Fruit fly (Drosophila melanogaster) whole organism, embryonic: ENCODE measurements around the gene ATPsynepsilonL.

Source experiments
- Atf3 ChIP-seq: fragments of 200-800 bp; sonication (Bioruptor generic); optimal IDR thresholded peaks from 3 replicates; lab custom pipeline; 2016; ENCODE audit warnings: missing biosample characterization, missing genetic modification characterization
- Atf6 ChIP-seq: fragments of 200-800 bp; sonication (Bioruptor generic); IDR thresholded peaks from 2 replicates; pipeline ENCODE4 v1.3.6; 2022; ENCODE audit warnings: missing biosample characterization, missing genetic modification characterization
- B-H1 ChIP-seq: fragments of 200-800 bp; sonication (Bioruptor generic); IDR thresholded peaks from 3 replicates; pipeline ENCODE4 v1.3.6; 2022; ENCODE audit warnings: missing biosample characterization, missing genetic modification characterization
- BEAF-32 ChIP-seq: fragments of 200-800 bp; sonication (Bioruptor generic); optimal IDR thresholded peaks from 3 replicates; lab custom pipeline; 2017; ENCODE audit warnings: missing biosample characterization, missing genetic modification characterization, mild to moderate bottlenecking, moderate library complexity, missing genetic modification reagents
- CG10274 ChIP-seq: fragments of 200-800 bp; sonication (Bioruptor generic); optimal IDR thresholded peaks from 3 replicates; lab custom pipeline; 2017; ENCODE audit warnings: missing biosample characterization, mild to moderate bottlenecking, missing genetic modification characterization
- CG14710 ChIP-seq: fragments of 200-800 bp; sonication (Bioruptor generic); optimal IDR thresholded peaks from 3 replicates; lab custom pipeline; 2019; ENCODE audit warnings: missing biosample characterization, mild to moderate bottlenecking, missing genetic modification characterization, moderate library complexity
- CG15269 ChIP-seq: fragments of 200-800 bp; sonication (Bioruptor generic); optimal IDR thresholded peaks from 2 replicates; lab custom pipeline; 2018; ENCODE audit warnings: missing biosample characterization, mild to moderate bottlenecking, missing genetic modification characterization, moderate library complexity
- CG16779 ChIP-seq: fragments of 200-800 bp; sonication (Bioruptor generic); IDR thresholded peaks from 2 replicates; pipeline ENCODE4 v1.3.6; 2022; ENCODE audit warnings: missing biosample characterization, missing genetic modification characterization
- CG32767 ChIP-seq: fragments of 200-800 bp; sonication (Bioruptor generic); IDR thresholded peaks from 2 replicates; pipeline ENCODE4 v1.3.6; 2022; ENCODE audit warnings: missing biosample characterization, missing genetic modification characterization
- CG5180 ChIP-seq: fragments of 200-800 bp; sonication (Bioruptor generic); optimal IDR thresholded peaks from 3 replicates; lab custom pipeline; 2017; ENCODE audit warnings: missing biosample characterization, missing genetic modification characterization, mild to moderate bottlenecking, moderate library complexity, missing genetic modification reagents
- CG5245 ChIP-seq: fragments of 200-800 bp; sonication (Bioruptor generic); optimal IDR thresholded peaks from 3 replicates; lab custom pipeline; 2016; ENCODE audit warnings: missing biosample characterization, missing genetic modification characterization
- CG6813 ChIP-seq: fragments of 200-800 bp; sonication (Bioruptor generic); optimal IDR thresholded peaks from 2 replicates; lab custom pipeline; 2017; ENCODE audit warnings: missing biosample characterization, missing genetic modification characterization, mild to moderate bottlenecking, moderate library complexity, missing genetic modification reagents
- CG8290 ChIP-seq, 3 experiments: fragments of 200-800 bp; sonication (Bioruptor generic); optimal IDR thresholded peaks; 2 replicates each; lab custom pipeline; 2016 to 2019; ENCODE audit warnings: missing biosample characterization in 3 of 3, missing genetic modification characterization in 3 of 3, mild to moderate bottlenecking in 2 of 3, moderate library complexity in 1 of 3
- CG8359 ChIP-seq: fragments of 200-800 bp; sonication (Bioruptor generic); optimal IDR thresholded peaks from 2 replicates; lab custom pipeline; 2017; ENCODE audit warnings: missing biosample characterization, mild to moderate bottlenecking, missing genetic modification characterization, borderline replicate concordance
- CG9797 ChIP-seq: fragments of 200-800 bp; sonication (Bioruptor generic); optimal IDR thresholded peaks from 3 replicates; lab custom pipeline; 2018; ENCODE audit warnings: missing biosample characterization, mild to moderate bottlenecking, missing genetic modification characterization
- Doc3 ChIP-seq: fragments of 200-800 bp; sonication (Bioruptor generic); IDR thresholded peaks from 3 replicates; pipeline ENCODE4 v1.3.6; 2022; ENCODE audit warnings: missing biosample characterization, missing genetic modification characterization; ENCODE audit not compliant: partially characterized antibody
- Eip74EF ChIP-seq, 2 experiments: fragments of 200-800 bp in 1 of 2; fragments of >200 bp in 1 of 2; sonication (Bioruptor generic) in 1 of 2; optimal IDR thresholded peaks; 2 replicates each; lab custom pipeline; 2017 to 2019; ENCODE audit warnings: missing biosample characterization in 2 of 2, missing genetic modification characterization in 2 of 2, mild to moderate bottlenecking in 1 of 2, moderate library complexity in 1 of 2
- Gug ChIP-seq: fragments of 200-800 bp; sonication (Bioruptor generic); IDR thresholded peaks from 4 replicates; pipeline ENCODE4 v1.3.6; 2022; ENCODE audit warnings: missing biosample characterization, missing genetic modification characterization
- H2.0 ChIP-seq: fragments of 200-800 bp; sonication (Bioruptor generic); IDR thresholded peaks from 2 replicates; pipeline ENCODE4 v1.3.6; 2022; ENCODE audit warnings: missing biosample characterization, missing genetic modification characterization
- HLH54F ChIP-seq: fragments of 200-800 bp; sonication (Bioruptor generic); optimal IDR thresholded peaks from 3 replicates; lab custom pipeline; 2016; ENCODE audit warnings: missing biosample characterization, missing genetic modification characterization
- Hmr ChIP-seq: fragments of 200-800 bp; sonication (Bioruptor generic); optimal IDR thresholded peaks from 3 replicates; lab custom pipeline; 2017; ENCODE audit warnings: mild to moderate bottlenecking, missing biosample characterization, missing genetic modification reagents, missing genetic modification characterization
- Hr51 ChIP-seq, 2 experiments: fragments of 200-800 bp; sonication (Bioruptor generic); optimal IDR thresholded peaks; 2 replicates in 1 of 2; 3 replicates in 1 of 2; lab custom pipeline; 2016 to 2018; ENCODE audit warnings: missing biosample characterization in 2 of 2, missing genetic modification characterization in 2 of 2, mild to moderate bottlenecking in 1 of 2, moderate library complexity in 1 of 2
- MBD-R2 ChIP-seq: fragments of 200-800 bp; sonication (Bioruptor generic); IDR thresholded peaks from 2 replicates; pipeline ENCODE4 v1.3.6; 2022; ENCODE audit warnings: missing biosample characterization, missing genetic modification characterization
- Nf-YA ChIP-seq: fragments of 200-800 bp; sonication (Bioruptor generic); IDR thresholded peaks from 2 replicates; pipeline ENCODE4 v1.3.6; 2022; ENCODE audit warnings: missing biosample characterization, missing genetic modification characterization
- Nf-YB ChIP-seq: fragments of 200-800 bp; sonication (Bioruptor generic); optimal IDR thresholded peaks from 3 replicates; lab custom pipeline; 2019; ENCODE audit warnings: missing biosample characterization, mild to moderate bottlenecking, missing genetic modification characterization, moderate library complexity
- YL-1 ChIP-seq: fragments of 200-800 bp; sonication (Bioruptor generic); optimal IDR thresholded peaks from 3 replicates; lab custom pipeline; 2017; ENCODE audit warnings: missing biosample characterization, mild to moderate bottlenecking, missing genetic modification characterization
- ab ChIP-seq: fragments of 200-800 bp; sonication (Bioruptor generic); optimal IDR thresholded peaks from 2 replicates; lab custom pipeline; 2016; ENCODE audit warnings: missing biosample characterization, missing genetic modification characterization
- aop ChIP-seq: fragments of 200-800 bp; sonication (Bioruptor generic); IDR thresholded peaks from 2 replicates; pipeline ENCODE4 v1.3.6; 2022; ENCODE audit warnings: missing biosample characterization, missing genetic modification characterization
- bcd ChIP-seq: fragments of 200-800 bp; sonication (Bioruptor generic); optimal IDR thresholded peaks from 2 replicates; lab custom pipeline; 2017; ENCODE audit warnings: missing biosample characterization, mild to moderate bottlenecking, missing genetic modification characterization
- bsh ChIP-seq, 2 experiments: fragments of 200-800 bp; sonication (Bioruptor generic); optimal IDR thresholded peaks; 2 replicates each; lab custom pipeline; 2017 to 2018; ENCODE audit warnings: mild to moderate bottlenecking in 2 of 2, missing biosample characterization in 2 of 2, missing genetic modification characterization in 2 of 2, moderate library complexity in 1 of 2
- cg ChIP-seq: fragments of 200-800 bp; sonication (Bioruptor generic); optimal IDR thresholded peaks from 3 replicates; lab custom pipeline; 2019; ENCODE audit warnings: missing biosample characterization, mild to moderate bottlenecking, missing genetic modification characterization, moderate library complexity
- crc ChIP-seq: fragments of 200-800 bp; sonication (Bioruptor generic); optimal IDR thresholded peaks from 2 replicates; lab custom pipeline; 2016; ENCODE audit warnings: missing biosample characterization, missing genetic modification characterization
- exex ChIP-seq: fragments of 200-800 bp; sonication (Bioruptor generic); optimal IDR thresholded peaks from 4 replicates; lab custom pipeline; 2018; ENCODE audit warnings: missing biosample characterization, mild to moderate bottlenecking, missing genetic modification characterization, moderate library complexity
- gcm ChIP-seq: fragments of 200-800 bp; sonication (Bioruptor generic); optimal IDR thresholded peaks from 2 replicates; lab custom pipeline; 2019; ENCODE audit warnings: missing biosample characterization, mild to moderate bottlenecking, missing genetic modification characterization, moderate library complexity
- h ChIP-seq: fragments of >200 bp; optimal IDR thresholded peaks from 2 replicates; lab custom pipeline; 2017
- inv ChIP-seq: fragments of 200-800 bp; sonication (Bioruptor generic); IDR thresholded peaks from 2 replicates; pipeline ENCODE4 v1.3.6; 2022; ENCODE audit warnings: missing biosample characterization, missing genetic modification characterization; ENCODE audit not compliant: partially characterized antibody
- jing ChIP-seq: fragments of 200-800 bp; sonication (Bioruptor generic); optimal IDR thresholded peaks from 2 replicates; lab custom pipeline; 2018; ENCODE audit warnings: missing biosample characterization, mild to moderate bottlenecking, missing genetic modification characterization
- nerfin-2 ChIP-seq: fragments of 200-800 bp; sonication (Bioruptor generic); IDR thresholded peaks from 2 replicates; pipeline ENCODE4 v1.3.6; 2022; ENCODE audit warnings: missing biosample characterization, missing genetic modification characterization; ENCODE audit not compliant: partially characterized antibody
- p53 ChIP-seq: fragments of 200-800 bp; sonication (Bioruptor generic); optimal IDR thresholded peaks from 2 replicates; lab custom pipeline; 2016; ENCODE audit warnings: missing biosample characterization, missing genetic modification characterization
- prd ChIP-seq, 3 experiments: fragments of >200 bp in 2 of 3; fragments of 200-800 bp in 1 of 3; sonication (Bioruptor generic) in 1 of 3; optimal IDR thresholded peaks in 2 of 3; IDR thresholded peaks in 1 of 3; 2 replicates in 2 of 3; 3 replicates in 1 of 3; pipeline versions ENCODE4 v1.3.6 to Lab custom; 2017 to 2022; ENCODE audit warnings: missing biosample characterization in 1 of 3, missing genetic modification characterization in 1 of 3
- psq ChIP-seq: fragments of 200-800 bp; sonication (Bioruptor generic); optimal IDR thresholded peaks from 2 replicates; lab custom pipeline; 2017; ENCODE audit warnings: missing biosample characterization, missing genetic modification characterization
- ranshi ChIP-seq: fragments of 200-800 bp; sonication (Bioruptor generic); IDR thresholded peaks from 2 replicates; pipeline ENCODE4 v1.3.6; 2022; ENCODE audit warnings: missing biosample characterization, missing genetic modification characterization
- salm ChIP-seq: fragments of 200-800 bp; sonication (Bioruptor generic); optimal IDR thresholded peaks from 2 replicates; lab custom pipeline; 2018; ENCODE audit warnings: missing biosample characterization, mild to moderate bottlenecking, missing genetic modification characterization
- sisA ChIP-seq: fragments of 200-800 bp; sonication (Bioruptor generic); IDR thresholded peaks from 2 replicates; pipeline ENCODE4 v1.3.6; 2022; ENCODE audit warnings: missing biosample characterization, missing genetic modification characterization
- tap ChIP-seq: fragments of 200-800 bp; optimal IDR thresholded peaks from 3 replicates; lab custom pipeline; 2019; ENCODE audit warnings: missing biosample characterization, mild to moderate bottlenecking, missing genetic modification characterization, moderate library complexity
- tgo ChIP-seq: fragments of 200-800 bp; sonication (Bioruptor generic); IDR thresholded peaks from 3 replicates; pipeline ENCODE4 v1.3.6; 2022; ENCODE audit warnings: missing biosample characterization, missing genetic modification characterization
- tx ChIP-seq: fragments of 200-800 bp; sonication (Bioruptor generic); optimal IDR thresholded peaks from 2 replicates; lab custom pipeline; 2016; ENCODE audit warnings: missing biosample characterization, missing genetic modification characterization
- wdn ChIP-seq: fragments of 200-800 bp; sonication (Bioruptor generic); IDR thresholded peaks from 2 replicates; pipeline ENCODE4 v1.3.6; 2022; ENCODE audit warnings: missing biosample characterization, missing genetic modification characterization

ATPsynepsilonL gene

dm6 chr3R:10170356-10170876 is 48.8 kb downstream of the ATPsynepsilonL start, which contains the start of gene Best1 (continued):
- TF ChIP-seq MBD-R2 (GFP tag; lab: Robert Waterston, UW) (peak; percentile 85), CG10274 (GFP tag; lab: Kevin White, UChicago) (peak; percentile 74), sisA (GFP tag; lab: Robert Waterston, UW) (peak; percentile 91), inv (GFP tag; lab: Robert Waterston, UW) (peak; percentile 72), Atf6 (GFP tag; lab: Robert Waterston, UW) (peak; percentile 94), CG9797 (no peak), CG16779 (peak; percentile 83), Atf3 (peak; percentile 59), Nf-YA (peak; percentile 87), ranshi (GFP tag; lab: Robert Waterston, UW) (peak; percentile 94), CG5180 (peak; percentile 65), CG8290 (GFP tag; optimal IDR thresholded peaks at IDR 0.05; lab: Kevin White, UChicago) (peak; percentile 18), CG8290 (tag; optimal IDR thresholded peaks at IDR 0.05; lab: Kevin White, UChicago) (peak; percentile 30 to 87), H2.0 (GFP tag; lab: Robert Waterston, UW) (peak; percentile 91), BEAF-32 (no peak), CG5245 (GFP tag; lab: Kevin White, UChicago) (peak; percentile 72), HLH54F (peak; percentile 78), B-H1 (GFP tag; lab: Robert Waterston, UW) (peak; percentile 88), tap (tag; lab: Kevin White, UChicago) (peak; percentile 86), tgo (GFP tag; lab: Robert Waterston, UW) (peak; percentile 93), YL-1 (GFP tag; lab: Kevin White, UChicago) (peak; percentile 56), CG15269 (tag; lab: Kevin White, UChicago) (peak; percentile 95), Nf-YB (GFP tag; lab: Kevin White, UChicago) (peak; percentile 75), Hr51 (GFP tag; optimal IDR thresholded peaks at IDR 0.05; lab: Kevin White, UChicago) (peak; percentile 80 to 93), CG32767 (GFP tag; lab: Robert Waterston, UW) (peak; percentile 84), crc (GFP tag; lab: Kevin White, UChicago) (peak; percentile 0), Gug (GFP tag; lab: Robert Waterston, UW) (peak; percentile 96), exex (tag; lab: Kevin White, UChicago) (peak; percentile 70), CG6813 (peak; percentile 93), salm (tag; lab: Kevin White, UChicago) (peak; percentile 80), psq (GFP tag; lab: Kevin White, UChicago) (peak; percentile 89), Doc3 (0 out of 3 replicates have a peak, but pooled peaks have one; percentile 47), tx (GFP tag; lab: Kevin White, UChicago) (peak; percentile 32), bsh (GFP tag; optimal IDR thresholded peaks at IDR 0.05; lab: Kevin White, UChicago) (peak; percentile 85 to 94), CG8359 (GFP tag; lab: Kevin White, UChicago) (peak; percentile 71), cg (peak; percentile 86), p53 (no peak), Hmr (GFP tag; lab: Kevin White, UChicago) (peak; percentile 95), gcm (GFP tag; lab: Kevin White, UChicago) (peak; percentile 92), Eip74EF (GFP tag; optimal IDR thresholded peaks at IDR 0.05; lab: Kevin White, UChicago) (peak in 1 of 2 experiments; percentile 98), CG14710 (tag; lab: Kevin White, UChicago) (peak; percentile 85), h (no peak), wdn (GFP tag; lab: Robert Waterston, UW) (peak; percentile 86), prd (optimal IDR thresholded peaks at IDR 0.05; lab: Kevin White, UChicago) (no peak), prd (GFP tag; IDR thresholded peaks at IDR 0.05; lab: Robert Waterston, UW) (peak; percentile 95), ab (GFP tag; lab: Kevin White, UChicago) (peak; percentile 4), nerfin-2 (GFP tag; lab: Robert Waterston, UW) (peak; percentile 54), bcd (peak; percentile 91), aop (GFP tag; lab: Robert Waterston, UW) (peak; percentile 100), jing (GFP tag; lab: Kevin White, UChicago) (peak; percentile 73)
